Worm (Caenorhabditis elegans): ENCODE measurements around the gene pqn-39.

DNA sequence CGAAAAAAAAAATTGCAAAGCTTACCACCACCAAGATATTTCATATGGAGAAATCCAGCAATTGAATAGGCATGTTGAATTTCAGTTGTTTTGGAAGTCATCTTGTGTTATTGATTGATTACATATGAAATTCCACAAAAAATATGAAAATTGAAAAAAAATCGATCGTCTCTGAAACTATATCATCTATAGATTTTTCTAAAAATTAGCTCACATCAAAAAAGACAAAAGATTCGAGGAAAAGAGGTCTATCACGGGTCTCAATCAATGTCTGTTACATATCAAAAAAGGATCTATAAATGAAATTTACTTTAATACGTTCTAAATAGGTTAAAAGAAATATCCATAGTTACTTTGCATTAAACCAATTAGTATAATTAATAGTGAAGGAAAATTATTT lies 43.9 kb upstream of the pqn-39 start, which contains the start of gene tbc-19:
- TF ChIP-seq pha-4 (tag; optimal IDR thresholded peaks at IDR 0.05) (no peak), nhr-11 (tag; optimal IDR thresholded peaks at IDR 0.05) (no peak), ceh-24 (tag; optimal IDR thresholded peaks at IDR 0.05) (no peak), fkh-10 (GFP tag; optimal IDR thresholded peaks at IDR 0.05) (no peak), unc-86 (tag; optimal IDR thresholded peaks at IDR 0.05) (no peak), dve-1 (tag; optimal IDR thresholded peaks at IDR 0.05) (no peak), ama-1 (optimal IDR thresholded peaks at IDR 0.05) (no peak), pqm-1 (tag; optimal IDR thresholded peaks at IDR 0.05) (no peak), ahr-1 (tag; optimal IDR thresholded peaks at IDR 0.05) (no peak), unc-42 (tag; optimal IDR thresholded peaks at IDR 0.05) (no peak), ets-4 (tag; optimal IDR thresholded peaks at IDR 0.05) (no peak), ceh-34 (tag; optimal IDR thresholded peaks at IDR 0.05) (no peak)
